Worm (Caenorhabditis elegans) whole organism, late embryonic: ENCODE measurements around the gene trx-5.

Source experiments
- C38D4.7 ChIP-seq: fragments of 200-800 bp; sonication (Bioruptor generic); optimal IDR thresholded peaks from 2 replicates; lab custom pipeline; 2018; ENCODE audit warnings: mild to moderate bottlenecking, missing genetic modification characterization, moderate library complexity, missing compliant biosample characterization
- K02D7.2 ChIP-seq: sonication (generic microtip); optimal IDR thresholded peaks from 2 replicates; lab custom pipeline; 2017; ENCODE audit warnings: mild to moderate bottlenecking, missing genetic modification characterization, missing compliant biosample characterization
- K09A11.1 ChIP-seq: sonication (generic microtip); optimal IDR thresholded peaks from 2 replicates; lab custom pipeline; 2017; ENCODE audit warnings: antibody characterized with exemption, mild to moderate bottlenecking, missing genetic modification characterization, missing compliant biosample characterization; ENCODE audit not compliant: insufficient read depth
- Y22D7AL.16 ChIP-seq: sonication (generic microtip); optimal IDR thresholded peaks from 2 replicates; lab custom pipeline; 2016; ENCODE audit warnings: missing genetic modification characterization, missing compliant biosample characterization
- ceh-14 ChIP-seq: sonication (generic microtip); optimal IDR thresholded peaks from 2 replicates; lab custom pipeline; 2016; ENCODE audit warnings: missing genotype, missing genetic modification characterization, missing compliant biosample characterization
- ceh-18 ChIP-seq: sonication (generic microtip); optimal IDR thresholded peaks from 2 replicates; lab custom pipeline; 2016; ENCODE audit warnings: missing genetic modification characterization, missing compliant biosample characterization
- ceh-31 ChIP-seq: sonication (generic microtip); optimal IDR thresholded peaks from 2 replicates; lab custom pipeline; 2016; ENCODE audit warnings: missing genetic modification characterization, missing compliant biosample characterization
- ceh-9 ChIP-seq: sonication (generic microtip); optimal IDR thresholded peaks from 2 replicates; lab custom pipeline; 2016; ENCODE audit warnings: mild to moderate bottlenecking, missing genetic modification characterization, inconsistent platforms, missing compliant biosample characterization
- dve-1 ChIP-seq: sonication (generic microtip); optimal IDR thresholded peaks from 2 replicates; lab custom pipeline; 2017; ENCODE audit warnings: antibody characterized with exemption, mild to moderate bottlenecking, missing genetic modification characterization, missing compliant biosample characterization
- elt-2 ChIP-seq: sonication (generic microtip); optimal IDR thresholded peaks from 2 replicates; lab custom pipeline; 2016; ENCODE audit warnings: missing genetic modification reagents, missing genetic modification characterization, missing compliant biosample characterization
- elt-4 ChIP-seq: sonication (generic microtip); optimal IDR thresholded peaks from 2 replicates; lab custom pipeline; 2016; ENCODE audit warnings: missing genetic modification characterization, missing compliant biosample characterization
- eyg-1 ChIP-seq: sonication (generic microtip); optimal IDR thresholded peaks from 2 replicates; lab custom pipeline; 2016; ENCODE audit warnings: missing genotype, missing genetic modification characterization, missing compliant biosample characterization
- fax-1 ChIP-seq: sonication (generic microtip); optimal IDR thresholded peaks from 2 replicates; lab custom pipeline; 2016; ENCODE audit warnings: missing genotype, missing genetic modification characterization, missing compliant biosample characterization
- fkh-6 ChIP-seq: sonication (generic microtip); optimal IDR thresholded peaks from 2 replicates; lab custom pipeline; 2016; ENCODE audit warnings: missing genetic modification characterization, missing compliant biosample characterization
- hlh-15 ChIP-seq: sonication (generic microtip); optimal IDR thresholded peaks from 2 replicates; lab custom pipeline; 2016; ENCODE audit warnings: missing genetic modification characterization, missing compliant biosample characterization
- hlh-30 ChIP-seq: sonication (generic microtip); optimal IDR thresholded peaks from 2 replicates; lab custom pipeline; 2017; ENCODE audit warnings: antibody characterized with exemption, missing genetic modification characterization, missing compliant biosample characterization; ENCODE audit not compliant: insufficient read depth
- hlh-8 ChIP-seq: sonication (generic microtip); optimal IDR thresholded peaks from 2 replicates; lab custom pipeline; 2016; ENCODE audit warnings: missing genotype, missing genetic modification characterization, missing compliant biosample characterization
- lim-6 ChIP-seq: sonication (generic microtip); optimal IDR thresholded peaks from 2 replicates; lab custom pipeline; 2016; ENCODE audit warnings: missing genetic modification characterization, missing compliant biosample characterization
- mec-3 ChIP-seq: sonication (generic microtip); optimal IDR thresholded peaks from 2 replicates; lab custom pipeline; 2016; ENCODE audit warnings: borderline replicate concordance, missing genetic modification characterization, missing compliant biosample characterization
- nfya-1 ChIP-seq: sonication (generic microtip); optimal IDR thresholded peaks from 2 replicates; lab custom pipeline; 2017; ENCODE audit warnings: missing genetic modification characterization, mild to moderate bottlenecking, missing compliant biosample characterization, antibody characterized with exemption, moderate library complexity
- npax-4 ChIP-seq: sonication (generic microtip); optimal IDR thresholded peaks from 2 replicates; lab custom pipeline; 2016; ENCODE audit warnings: missing genetic modification characterization, missing compliant biosample characterization
- odd-2 ChIP-seq: sonication (generic microtip); optimal IDR thresholded peaks from 2 replicates; lab custom pipeline; 2017; ENCODE audit warnings: antibody characterized with exemption, mild to moderate bottlenecking, missing genetic modification characterization, missing compliant biosample characterization
- pat-9 ChIP-seq: fragments of 200-800 bp; sonication (Bioruptor generic); optimal IDR thresholded peaks from 2 replicates; lab custom pipeline; 2018; ENCODE audit warnings: mild to moderate bottlenecking, missing genetic modification characterization, moderate library complexity, missing compliant biosample characterization
- pha-4 ChIP-seq: fragments of 150-350 bp; optimal IDR thresholded peaks from 2 replicates; lab custom pipeline; 2018; ENCODE audit warnings: missing biosample characterization, missing genetic modification reagents, missing genetic modification characterization
- ref-2 ChIP-seq: sonication (generic microtip); optimal IDR thresholded peaks from 2 replicates; lab custom pipeline; 2016; ENCODE audit warnings: missing genetic modification characterization, missing compliant biosample characterization
- sox-2 ChIP-seq: fragments of 200-800 bp; sonication (Bioruptor generic); IDR thresholded peaks from 2 replicates; pipeline ENCODE4 v1.3.6; 2022; ENCODE audit warnings: missing genetic modification reagents, missing genetic modification characterization, missing compliant biosample characterization
- tbx-2 ChIP-seq: sonication (generic microtip); optimal IDR thresholded peaks from 2 replicates; lab custom pipeline; 2016; ENCODE audit warnings: missing genetic modification characterization, missing compliant biosample characterization
- unc-3 ChIP-seq, 2 experiments: fragments of 200-800 bp in 1 of 2; sonication (Bioruptor generic) in 1 of 2; sonication (generic microtip) in 1 of 2; conservative IDR thresholded peaks in 1 of 2; optimal IDR thresholded peaks in 1 of 2; 2 replicates each; pipeline versions ENCODE4 v1.3.6 to Lab custom; 2016 to 2022; ENCODE audit warnings: missing compliant biosample characterization in 2 of 2, missing genetic modification characterization in 2 of 2, missing genetic modification reagents in 1 of 2
- unc-42 ChIP-seq: sonication (generic microtip); optimal IDR thresholded peaks from 2 replicates; lab custom pipeline; 2016; ENCODE audit warnings: missing genotype, missing genetic modification characterization, missing compliant biosample characterization
- unc-55 ChIP-seq: sonication (generic microtip); optimal IDR thresholded peaks from 2 replicates; lab custom pipeline; 2017; ENCODE audit warnings: missing biosample characterization, missing genetic modification reagents, missing genetic modification characterization
- unc-86 ChIP-seq: sonication (generic microtip); optimal IDR thresholded peaks from 2 replicates; lab custom pipeline; 2016; ENCODE audit warnings: missing genetic modification characterization, missing compliant biosample characterization
- zip-5 ChIP-seq: sonication (generic microtip); optimal IDR thresholded peaks from 2 replicates; lab custom pipeline; 2016; ENCODE audit warnings: missing genetic modification characterization, missing compliant biosample characterization
- ztf-16 ChIP-seq: sonication (generic microtip); optimal IDR thresholded peaks from 2 replicates; lab custom pipeline; 2017; ENCODE audit warnings: missing genetic modification characterization, missing compliant biosample characterization

trx-5 gene

ce11 chrV:1575493-1576084 lies 41.4 kb upstream of the trx-5 start (continued):
- TF ChIP-seq unc-3 (GFP tag; conservative IDR thresholded peaks at IDR 0.05; lab: Robert Waterston, UW) (no peak), unc-3 (tag; optimal IDR thresholded peaks at IDR 0.05; lab: Kevin White, UChicago) (no peak), eyg-1 (tag; lab: Kevin White, UChicago) (no peak), ceh-14 (tag; lab: Kevin White, UChicago) (no peak), elt-2 (tag; lab: Kevin White, UChicago) (no peak), pha-4 (no peak), K09A11.1 (tag; lab: Kevin White, UChicago) (no peak), hlh-30 (tag; lab: Kevin White, UChicago) (peak; percentile 14), ceh-9 (tag; lab: Kevin White, UChicago) (no peak), fax-1 (no peak)

- TF ChIP-seq pat-9 (tag; lab: Kevin White, UChicago) (no peak), ztf-16 (no peak), hlh-8 (no peak), odd-2 (no peak), hlh-30 (tag; lab: Kevin White, UChicago) (no peak), unc-86 (tag; lab: Kevin White, UChicago) (no peak), nfya-1 (no peak), ceh-14 (tag; lab: Kevin White, UChicago) (no peak), unc-42 (tag; lab: Kevin White, UChicago) (no peak), hlh-15 (tag; lab: Kevin White, UChicago) (no peak), lim-6 (tag; lab: Kevin White, UChicago) (no peak), C38D4.7 (GFP tag; lab: Kevin White, UChicago) (no peak), fax-1 (no peak), K02D7.2 (tag; lab: Kevin White, UChicago) (no peak), ceh-9 (tag; lab: Kevin White, UChicago) (no peak), sox-2 (GFP tag; lab: Robert Waterston, UW) (no peak), eyg-1 (tag; lab: Kevin White, UChicago) (no peak), mec-3 (tag; lab: Kevin White, UChicago) (no peak)
Observed at ce11 chrV:1574599-1574998, 40.4 kb upstream of the trx-5 start.

- TF ChIP-seq ref-2 (tag; lab: Kevin White, UChicago) (peak; percentile 17), zip-5 (tag; lab: Kevin White, UChicago) (no peak), hlh-30 (tag; lab: Kevin White, UChicago) (peak; percentile 5)
- TF ChIP-seq, all 69 proteins: peak for 2
Observed at ce11 chrV:1572585-1572984, 38.4 kb upstream of the trx-5 start.

ce11 chrV:1570679-1571078 lies 36.5 kb upstream of the trx-5 start:
- TF ChIP-seq dve-1 (tag; lab: Kevin White, UChicago) = no peak
- peak; percentile 37 for TF ChIP-seq tbx-2
- TF ChIP-seq npax-4 (tag; lab: Kevin White, UChicago) = no peak
- no peak for TF ChIP-seq hlh-15 (tag; lab: Kevin White, UChicago)
- TF ChIP-seq unc-55 = peak; percentile 66
- TF ChIP-seq K02D7.2 (tag; lab: Kevin White, UChicago) = no peak
- peak; percentile 75 for TF ChIP-seq ref-2 (tag; lab: Kevin White, UChicago)
- no peak for TF ChIP-seq elt-2 (tag; lab: Kevin White, UChicago)
- no peak for TF ChIP-seq fkh-6 (tag; lab: Kevin White, UChicago)
- no peak for TF ChIP-seq Y22D7AL.16 (tag; lab: Kevin White, UChicago)
- no peak for TF ChIP-seq hlh-30 (tag; lab: Kevin White, UChicago)
- peak; percentile 36 for TF ChIP-seq ceh-31 (tag; lab: Kevin White, UChicago)
- no peak for TF ChIP-seq elt-4 (tag; lab: Kevin White, UChicago)
- no peak for TF ChIP-seq ceh-18
- TF ChIP-seq C38D4.7 (GFP tag; lab: Kevin White, UChicago) = no peak
